Worm (Caenorhabditis elegans) whole organism, L1 larva: ENCODE results near the gene twk-11.

Experiments used
- C16A3.4 ChIP-seq: fragments of 150-350 bp; optimal IDR thresholded peaks from 2 replicates; lab custom pipeline; 2014; ENCODE audit warnings: missing biosample characterization, missing genetic modification characterization
- C34B4.2 ChIP-seq: sonication (generic microtip); optimal IDR thresholded peaks from 2 replicates; lab custom pipeline; 2017; ENCODE audit warnings: mild to moderate bottlenecking, missing genetic modification characterization, missing compliant biosample characterization
- F16B12.6 ChIP-seq: fragments of 150-350 bp; optimal IDR thresholded peaks from 2 replicates; lab custom pipeline; 2014; ENCODE audit warnings: missing biosample characterization, missing genetic modification characterization
- Y116A8C.19 ChIP-seq: sonication (generic microtip); optimal IDR thresholded peaks from 2 replicates; lab custom pipeline; 2016; ENCODE audit warnings: missing compliant biosample characterization, missing genetic modification characterization, borderline replicate concordance
- aha-1 ChIP-seq: fragments of 150-350 bp; optimal IDR thresholded peaks from 2 replicates; lab custom pipeline; 2014; ENCODE audit warnings: missing biosample characterization, missing genetic modification characterization
- alr-1 ChIP-seq: fragments of 200-800 bp; sonication (Bioruptor generic); optimal IDR thresholded peaks from 2 replicates; lab custom pipeline; 2018; ENCODE audit warnings: borderline replicate concordance, mild to moderate bottlenecking, missing genetic modification characterization, missing compliant biosample characterization
- aly-2 ChIP-seq: fragments of 150-350 bp; optimal IDR thresholded peaks from 2 replicates; lab custom pipeline; 2014; ENCODE audit warnings: missing biosample characterization, missing genetic modification characterization
- blmp-1 ChIP-seq: fragments of 150-350 bp; optimal IDR thresholded peaks from 2 replicates; lab custom pipeline; 2014; ENCODE audit warnings: missing biosample characterization, missing genetic modification characterization
- ceh-8 ChIP-seq: fragments of 200-800 bp; sonication (Bioruptor generic); optimal IDR thresholded peaks from 2 replicates; lab custom pipeline; 2018; ENCODE audit warnings: mild to moderate bottlenecking, missing genetic modification characterization, moderate library complexity, missing compliant biosample characterization
- ceh-82 ChIP-seq, 3 experiments: fragments of 150-350 bp in 1 of 3; sonication (generic microtip) in 2 of 3; optimal IDR thresholded peaks; 2 replicates each; lab custom pipeline; 2014 to 2017; ENCODE audit warnings: missing biosample characterization in 3 of 3, missing genetic modification characterization in 3 of 3
- ceh-88 ChIP-seq: fragments of 200-800 bp; sonication (Bioruptor generic); IDR thresholded peaks from 2 replicates; pipeline ENCODE4 v1.3.6; 2022; ENCODE audit warnings: missing genetic modification characterization, missing compliant biosample characterization
- ces-1 ChIP-seq: fragments of 150-350 bp; optimal IDR thresholded peaks from 2 replicates; lab custom pipeline; 2014; ENCODE audit warnings: missing biosample characterization, missing genetic modification reagents, missing genetic modification characterization
- dpl-1 ChIP-seq, 3 experiments: fragments of 150-350 bp in 2 of 3; sonication (generic microtip) in 1 of 3; optimal IDR thresholded peaks; 2 replicates each; lab custom pipeline; 2014 to 2017; ENCODE audit warnings: missing biosample characterization in 3 of 3, missing genetic modification characterization in 3 of 3, missing genetic modification reagents in 3 of 3
- dsc-1 ChIP-seq: sonication (generic microtip); optimal IDR thresholded peaks from 2 replicates; lab custom pipeline; 2016; ENCODE audit warnings: mild to moderate bottlenecking, missing genetic modification characterization, missing compliant biosample characterization
- egl-13 ChIP-seq: sonication (generic microtip); optimal IDR thresholded peaks from 2 replicates; lab custom pipeline; 2016; ENCODE audit warnings: missing genotype, missing genetic modification reagents, missing genetic modification characterization, missing compliant biosample characterization
- elt-2 ChIP-seq: sonication (generic microtip); optimal IDR thresholded peaks from 2 replicates; lab custom pipeline; 2016; ENCODE audit warnings: missing genetic modification characterization, mild to moderate bottlenecking, inconsistent platforms, missing compliant biosample characterization, missing genetic modification reagents
- elt-3 ChIP-seq, 6 experiments: fragments of 150-350 bp in 1 of 6; sonication (generic microtip); optimal IDR thresholded peaks; 2 replicates each; lab custom pipeline; 2017 to 2018; ENCODE audit warnings: missing biosample characterization in 6 of 6, missing genetic modification characterization in 6 of 6, inconsistent platforms in 1 of 6
- grh-1 ChIP-seq: fragments of 200-800 bp; sonication (Bioruptor generic); IDR thresholded peaks from 2 replicates; pipeline ENCODE4 v1.3.6; 2022; ENCODE audit warnings: missing genetic modification reagents, missing genetic modification characterization, missing compliant biosample characterization
- irx-1 ChIP-seq: sonication (generic microtip); optimal IDR thresholded peaks from 2 replicates; lab custom pipeline; 2016; ENCODE audit warnings: missing genetic modification characterization, missing compliant biosample characterization
- isw-1 ChIP-seq: fragments of 200-800 bp; sonication (Bioruptor generic); IDR thresholded peaks from 2 replicates; pipeline ENCODE4 v1.3.6; 2022; ENCODE audit warnings: missing genetic modification characterization, missing compliant biosample characterization
- lin-13 ChIP-seq: fragments of 150-350 bp; optimal IDR thresholded peaks from 2 replicates; lab custom pipeline; 2014; ENCODE audit warnings: missing biosample characterization, missing genetic modification reagents, missing genetic modification characterization
- lin-14 ChIP-seq: fragments of 200-800 bp; sonication (Bioruptor generic); optimal IDR thresholded peaks from 2 replicates; lab custom pipeline; 2018; ENCODE audit warnings: mild to moderate bottlenecking, missing genetic modification characterization, moderate library complexity, missing compliant biosample characterization
- lin-15B ChIP-seq: fragments of 150-350 bp; sonication (generic microtip); optimal IDR thresholded peaks from 3 replicates; lab custom pipeline; 2014; ENCODE audit warnings: missing biosample characterization, missing genetic modification characterization
- lin-35 ChIP-seq, 2 experiments: fragments of 150-350 bp; optimal IDR thresholded peaks; 2 replicates each; lab custom pipeline; 2014; ENCODE audit warnings: missing biosample characterization in 2 of 2, missing genetic modification characterization in 2 of 2, missing genetic modification reagents in 2 of 2
- lin-39 ChIP-seq: fragments of 150-350 bp; optimal IDR thresholded peaks from 2 replicates; lab custom pipeline; 2014; ENCODE audit warnings: missing biosample characterization, missing genetic modification reagents, missing genetic modification characterization
- mdl-1 ChIP-seq, 2 experiments: fragments of 150-350 bp; optimal IDR thresholded peaks; 2 replicates each; lab custom pipeline; 2014 to 2017; ENCODE audit warnings: missing biosample characterization in 2 of 2, missing genetic modification characterization in 2 of 2, inconsistent platforms in 1 of 2
- nhr-19 ChIP-seq: fragments of 200-800 bp; sonication (Bioruptor generic); conservative IDR thresholded peaks from 2 replicates; pipeline ENCODE4 v1.3.6; 2022; ENCODE audit warnings: missing genetic modification characterization, missing compliant biosample characterization
- nhr-20 ChIP-seq: sonication (generic microtip); optimal IDR thresholded peaks from 2 replicates; lab custom pipeline; 2016; ENCODE audit warnings: mild to moderate bottlenecking, missing genetic modification characterization, missing compliant biosample characterization
- nhr-237 ChIP-seq: fragments of 150-350 bp; optimal IDR thresholded peaks from 2 replicates; lab custom pipeline; 2014; ENCODE audit warnings: missing biosample characterization, missing genetic modification characterization
- nhr-47 ChIP-seq: sonication (generic microtip); optimal IDR thresholded peaks from 2 replicates; lab custom pipeline; 2016; ENCODE audit warnings: mild to moderate bottlenecking, missing genetic modification characterization, moderate library complexity, missing compliant biosample characterization
- nhr-71 ChIP-seq: sonication (generic microtip); optimal IDR thresholded peaks from 2 replicates; lab custom pipeline; 2016; ENCODE audit warnings: mild to moderate bottlenecking, missing genetic modification characterization, moderate library complexity, missing compliant biosample characterization
- nhr-77 ChIP-seq: fragments of 150-350 bp; optimal IDR thresholded peaks from 2 replicates; lab custom pipeline; 2014; ENCODE audit warnings: missing biosample characterization, missing genetic modification characterization
- nhr-85 ChIP-seq: sonication (generic microtip); peaks from one replicate; lab custom pipeline; 2016; ENCODE audit warnings: missing genetic modification characterization, inconsistent platforms, missing compliant biosample characterization
- pax-3 ChIP-seq: fragments of 200-800 bp; sonication (Bioruptor generic); optimal IDR thresholded peaks from 2 replicates; lab custom pipeline; 2018; ENCODE audit warnings: mild to moderate bottlenecking, missing genetic modification characterization, moderate library complexity, missing compliant biosample characterization
- pqm-1 ChIP-seq: sonication (generic microtip); optimal IDR thresholded peaks from 3 replicates; lab custom pipeline; 2017; ENCODE audit warnings: missing biosample characterization, missing genetic modification characterization
- rnt-1 ChIP-seq: sonication (generic microtip); optimal IDR thresholded peaks from 2 replicates; lab custom pipeline; 2016; ENCODE audit warnings: mild to moderate bottlenecking, missing genetic modification characterization, moderate library complexity, missing compliant biosample characterization
- snpc-4 ChIP-seq: fragments of 150-350 bp; optimal IDR thresholded peaks from 2 replicates; lab custom pipeline; 2014; ENCODE audit warnings: missing biosample characterization, missing genetic modification characterization
- snu-23 ChIP-seq: sonication (generic microtip); optimal IDR thresholded peaks from 2 replicates; lab custom pipeline; 2016; ENCODE audit warnings: missing genetic modification characterization, missing compliant biosample characterization
- sptf-1 ChIP-seq: fragments of 150-350 bp; optimal IDR thresholded peaks from 2 replicates; lab custom pipeline; 2014; ENCODE audit warnings: missing biosample characterization, missing genetic modification characterization
- sup-37 ChIP-seq: fragments of 200-800 bp; sonication (Bioruptor generic); optimal IDR thresholded peaks from 2 replicates; lab custom pipeline; 2018; ENCODE audit warnings: mild to moderate bottlenecking, missing genetic modification characterization, missing compliant biosample characterization
- swsn-7 ChIP-seq: sonication (generic microtip); optimal IDR thresholded peaks from 2 replicates; lab custom pipeline; 2016; ENCODE audit warnings: missing genetic modification characterization, missing compliant biosample characterization
- tbx-2 ChIP-seq: sonication (generic microtip); optimal IDR thresholded peaks from 2 replicates; lab custom pipeline; 2016; ENCODE audit warnings: missing genetic modification characterization, missing compliant biosample characterization
- unc-130 ChIP-seq: fragments of 150-350 bp; optimal IDR thresholded peaks from 2 replicates; lab custom pipeline; 2017; ENCODE audit warnings: missing biosample characterization, missing genetic modification characterization, inconsistent platforms
- unc-30 ChIP-seq: sonication (generic microtip); optimal IDR thresholded peaks from 2 replicates; lab custom pipeline; 2017; ENCODE audit warnings: missing biosample characterization, missing genetic modification characterization
- xbp-1 ChIP-seq: sonication (generic microtip); optimal IDR thresholded peaks from 2 replicates; lab custom pipeline; 2016; ENCODE audit warnings: missing genetic modification characterization, missing compliant biosample characterization
- zip-4 ChIP-seq: fragments of 200-800 bp; sonication (Bioruptor generic); optimal IDR thresholded peaks from 2 replicates; lab custom pipeline; 2018; ENCODE audit warnings: mild to moderate bottlenecking, missing genetic modification characterization, moderate library complexity, missing compliant biosample characterization
- ztf-11 ChIP-seq, 2 experiments: sonication (generic microtip); optimal IDR thresholded peaks; 2 replicates each; lab custom pipeline; 2016 to 2017; ENCODE audit warnings: missing genetic modification characterization in 2 of 2, missing biosample characterization in 1 of 2, missing compliant biosample characterization in 1 of 2

Gene twk-11

DNA sequence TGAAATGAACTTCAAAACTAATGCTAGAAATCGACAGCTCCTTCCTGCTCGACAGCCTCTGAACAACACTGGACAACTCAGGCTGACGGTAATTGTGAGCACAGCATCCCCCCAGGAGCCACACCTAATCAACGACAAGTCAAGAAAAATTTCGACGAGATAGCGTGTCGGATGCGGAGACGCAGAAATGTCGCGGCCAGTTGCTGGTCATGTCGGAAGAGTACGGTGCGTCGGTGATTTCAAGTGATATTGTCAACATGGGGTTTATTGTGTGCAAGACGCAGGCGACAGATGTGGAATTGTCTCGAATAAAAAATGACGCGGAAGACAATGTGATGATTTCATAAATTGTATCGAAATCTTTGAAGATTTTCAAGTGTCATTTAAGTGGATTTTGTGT, at the start of gene twk-11:
Gene twk-11 (minus strand): TSS at position 101 of the 400 bp plus-strand sequence.
- TF ChIP-seq elt-2 (tag; lab: Kevin White, UChicago) (no peak), sup-37 (no peak), isw-1 (GFP tag; lab: Robert Waterston, UW) (no peak), nhr-19 (GFP tag; lab: Robert Waterston, UW) (no peak), unc-30 (tag; lab: Kevin White, UChicago) (no peak), pqm-1 (tag; lab: Kevin White, UChicago) (no peak), ceh-82 (tag; optimal IDR thresholded peaks at IDR 0.05; lab: Kevin White, UChicago) (no peak), nhr-85 (no peak), nhr-77 (tag; lab: Kevin White, UChicago) (no peak), Y116A8C.19 (tag; lab: Kevin White, UChicago) (no peak), rnt-1 (no peak), F16B12.6 (tag; lab: Kevin White, UChicago) (no peak), ceh-88 (no peak), nhr-47 (tag; lab: Kevin White, UChicago) (no peak)

DNA sequence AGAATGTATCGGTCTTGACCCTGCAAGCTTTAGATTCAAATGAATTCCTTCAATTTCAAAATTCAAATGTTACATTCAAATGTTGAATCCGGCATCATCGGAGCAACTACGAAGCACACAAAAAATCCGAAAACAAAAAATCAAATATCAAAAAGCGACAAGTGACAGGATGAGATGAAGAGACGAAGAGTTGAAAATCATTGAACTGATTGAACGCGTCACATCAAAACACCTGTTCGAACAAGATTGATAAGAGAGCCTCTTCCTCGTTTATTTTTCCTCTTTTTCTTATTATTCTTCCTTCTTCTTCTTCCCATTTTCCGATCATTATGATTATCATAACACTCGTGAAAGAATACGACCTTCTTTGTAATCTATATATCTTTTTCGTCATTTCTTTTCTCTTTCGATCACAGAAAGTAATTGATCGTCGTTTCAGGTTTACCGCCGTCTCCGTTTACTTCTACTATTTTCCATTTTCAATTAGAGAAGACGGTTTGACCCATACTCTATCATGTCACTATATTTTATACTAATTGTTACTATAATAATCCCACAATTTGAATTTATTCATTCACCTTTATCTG, 49.2 kb upstream of the twk-11 start, which contains the start of gene VC5.2:
Gene VC5.2 (plus strand): TSS at position 439 of the 587 bp plus-strand sequence.
- TF ChIP-seq nhr-20 (tag; lab: Kevin White, UChicago) (peak; percentile 32), ces-1 (GFP tag; lab: Kevin White, UChicago) (no peak), unc-130 (tag; lab: Kevin White, UChicago) (no peak), C34B4.2 (no peak), nhr-237 (tag; lab: Kevin White, UChicago) (no peak), mdl-1 (tag; optimal IDR thresholded peaks at IDR 0.05; lab: Kevin White, UChicago) (no peak), elt-3 (tag; optimal IDR thresholded peaks at IDR 0.05; lab: Kevin White, UChicago) (peak in 1 of 6 experiments; percentile 43), lin-14 (GFP tag; lab: Kevin White, UChicago) (peak; percentile 56), rnt-1 (peak; percentile 28), dpl-1 (GFP tag; optimal IDR thresholded peaks at IDR 0.05; lab: Kevin White, UChicago) (peak in 1 of 3 experiments; percentile 1), sptf-1 (tag; lab: Kevin White, UChicago) (no peak), irx-1 (tag; lab: Kevin White, UChicago) (no peak), tbx-2 (tag; lab: Kevin White, UChicago) (no peak), blmp-1 (tag; lab: Kevin White, UChicago) (peak; percentile 79), zip-4 (GFP tag; lab: Kevin White, UChicago) (no peak), alr-1 (tag; lab: Kevin White, UChicago) (no peak)

DNA sequence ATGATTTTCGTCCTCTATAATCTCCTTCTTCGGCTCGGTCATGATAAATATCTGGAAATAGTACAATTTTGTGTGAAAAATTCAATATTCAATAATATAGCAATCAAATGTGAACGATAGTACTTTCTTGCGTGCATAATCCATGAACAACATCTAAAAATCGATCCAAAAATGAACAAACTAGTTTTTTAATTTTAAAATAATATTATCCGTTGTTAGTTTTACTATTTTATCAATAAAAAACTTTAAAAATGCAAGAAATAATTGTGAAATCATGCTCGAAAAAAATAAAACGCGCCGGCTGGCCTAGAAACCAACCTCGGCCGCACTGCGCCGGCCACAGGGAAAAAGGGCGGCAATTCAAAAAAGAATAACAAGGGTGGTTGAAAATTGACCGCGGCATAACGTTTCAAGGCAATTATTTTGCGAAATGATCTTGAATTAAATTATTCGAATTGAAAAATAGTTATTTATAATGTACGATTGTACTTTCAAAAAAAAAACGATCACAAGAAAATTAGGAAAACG, 48.3 kb upstream of the twk-11 start, which contains the start of gene mys-1:
Gene mys-1 (minus strand): TSS at position 51 of the 528 bp plus-strand sequence.
- no peak for TF ChIP-seq grh-1 (GFP tag; lab: Robert Waterston, UW)
- TF ChIP-seq dpl-1 (GFP tag; optimal IDR thresholded peaks at IDR 0.05; lab: Kevin White, UChicago): peak; percentile 86 to 94 (median 90)
- TF ChIP-seq aly-2 (tag; lab: Kevin White, UChicago): no peak
- TF ChIP-seq dsc-1 (tag; lab: Kevin White, UChicago): peak; percentile 72
- no peak for TF ChIP-seq aha-1
- TF ChIP-seq nhr-71 (tag; lab: Kevin White, UChicago): peak; percentile 83
- peak; percentile 36 for TF ChIP-seq ceh-8 (GFP tag; lab: Kevin White, UChicago)
- TF ChIP-seq lin-39 (tag; lab: Kevin White, UChicago): peak; percentile 29
- peak; percentile 69 for TF ChIP-seq swsn-7
- TF ChIP-seq ztf-11 (tag; optimal IDR thresholded peaks at IDR 0.05; lab: Kevin White, UChicago): peak in 1 of 2 experiments; percentile 81
- TF ChIP-seq F16B12.6 (tag; lab: Kevin White, UChicago): peak; percentile 7
- TF ChIP-seq egl-13 (tag; lab: Kevin White, UChicago): peak; percentile 68
- peak; percentile 35; the same call in 1 of the 2 replicates for TF ChIP-seq isw-1 (GFP tag; lab: Robert Waterston, UW)
- TF ChIP-seq elt-3 (tag; optimal IDR thresholded peaks at IDR 0.05; lab: Kevin White, UChicago): no peak
- peak; percentile 83 for TF ChIP-seq nhr-20 (tag; lab: Kevin White, UChicago)
- TF ChIP-seq lin-15B (tag; lab: Kevin White, UChicago): peak; percentile 43
- TF ChIP-seq snu-23 (GFP tag; lab: Kevin White, UChicago): peak; percentile 62
- peak; percentile 83 for TF ChIP-seq nhr-47 (tag; lab: Kevin White, UChicago)
- TF ChIP-seq lin-35 (GFP tag; optimal IDR thresholded peaks at IDR 0.05; lab: Kevin White, UChicago): peak; percentile 95
- TF ChIP-seq xbp-1 (tag; lab: Kevin White, UChicago): peak; percentile 77
- peak; percentile 32 for TF ChIP-seq C16A3.4
- peak; percentile 34 for TF ChIP-seq lin-13 (GFP tag; lab: Kevin White, UChicago)
- TF ChIP-seq pax-3: peak; percentile 78
- peak; percentile 17 for TF ChIP-seq snpc-4 (tag; lab: Kevin White, UChicago)
- peak in 1 of 2 experiments; percentile 21 for TF ChIP-seq mdl-1 (tag; optimal IDR thresholded peaks at IDR 0.05; lab: Kevin White, UChicago)
- peak; percentile 72 for TF ChIP-seq lin-14 (GFP tag; lab: Kevin White, UChicago)
